Fruit fly (Drosophila melanogaster): Measurements from ENCODE around the gene RpLP0.

DNA sequence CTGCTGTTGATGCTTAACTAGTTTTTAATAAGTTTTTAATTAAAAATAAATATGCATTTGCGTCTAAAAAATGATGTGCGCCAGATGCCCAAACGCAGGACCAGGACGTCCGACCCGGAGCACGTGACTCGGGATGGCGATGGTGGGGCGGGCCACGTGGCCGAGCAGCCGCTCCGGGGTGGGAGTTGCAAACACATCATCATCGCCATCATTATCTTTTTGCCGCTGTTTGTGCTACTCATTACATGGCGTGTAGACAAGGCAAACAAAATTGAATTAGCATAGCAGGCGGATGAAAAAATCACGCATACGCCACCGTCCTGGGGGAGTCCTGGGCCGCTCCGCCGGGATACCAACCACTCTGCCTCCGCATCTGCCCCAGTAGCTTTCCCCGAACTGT is 37.5 kb downstream of the RpLP0 start:
- no peak for TF ChIP-seq CG8478 (optimal IDR thresholded peaks at IDR 0.05)
- TF ChIP-seq psq (optimal IDR thresholded peaks at IDR 0.05), result no peak
- TF ChIP-seq Dll (optimal IDR thresholded peaks at IDR 0.05), result no peak

Measured in whole organism.